Fruit fly (Drosophila melanogaster): ENCODE results near the gene CG15369.

The CG15369 gene

dm6 chrX:9255964-9256520 lies 39.4 kb downstream of the CG15369 start, which contains the start of gene ric8a (continued):
- no peak for TF ChIP-seq crp (GFP tag; optimal IDR thresholded peaks at IDR 0.05)
- TF ChIP-seq Dad (GFP tag; optimal IDR thresholded peaks at IDR 0.05): no peak
- no peak for TF ChIP-seq CG12299 (tag; optimal IDR thresholded peaks at IDR 0.05)
- TF ChIP-seq da (GFP tag; optimal IDR thresholded peaks at IDR 0.05): no peak
- TF ChIP-seq chm (GFP tag; IDR thresholded peaks at IDR 0.05): no peak
- TF ChIP-seq sug (tag; optimal IDR thresholded peaks at IDR 0.05): no peak
- no peak for TF ChIP-seq CG6654 (GFP tag; optimal IDR thresholded peaks at IDR 0.05)
- TF ChIP-seq Meics (GFP tag; optimal IDR thresholded peaks at IDR 0.05): no peak
- no peak for TF ChIP-seq Max (GFP tag; optimal IDR thresholded peaks at IDR 0.05)
- no peak for TF ChIP-seq NC2α (GFP tag; optimal IDR thresholded peaks at IDR 0.05)
- TF ChIP-seq kni (GFP tag; optimal IDR thresholded peaks at IDR 0.05): no peak
- no peak for TF ChIP-seq dpn (GFP tag; optimal IDR thresholded peaks at IDR 0.05)
- no peak for TF ChIP-seq kay (GFP tag; optimal IDR thresholded peaks at IDR 0.05)
- TF ChIP-seq CG31224 (GFP tag; IDR thresholded peaks at IDR 0.05): no peak
- no peak for TF ChIP-seq Optix (GFP tag; IDR thresholded peaks at IDR 0.05)
- TF ChIP-seq fu2 (GFP tag; optimal IDR thresholded peaks at IDR 0.05): no peak
- no peak for TF ChIP-seq Myb (GFP tag; optimal IDR thresholded peaks at IDR 0.05)
- no peak for TF ChIP-seq CG13123 (GFP tag; optimal IDR thresholded peaks at IDR 0.05)
- peak; percentile 86 for TF ChIP-seq CG42726 (GFP tag; IDR thresholded peaks at IDR 0.05; ENCODE audit: partially characterized antibody)
- TF ChIP-seq CG12071 (GFP tag; optimal IDR thresholded peaks at IDR 0.05): no peak
- no peak for TF ChIP-seq CG4854 (GFP tag; optimal IDR thresholded peaks at IDR 0.05)
- no peak for TF ChIP-seq Sox100B (GFP tag; optimal IDR thresholded peaks at IDR 0.05)
- TF ChIP-seq ase (GFP tag; IDR thresholded peaks at IDR 0.05): no peak
- no peak for TF ChIP-seq bsh (GFP tag; optimal IDR thresholded peaks at IDR 0.05)
- TF ChIP-seq CG7745 (tag; optimal IDR thresholded peaks at IDR 0.05): peak; percentile 99
- TF ChIP-seq B-H1 (GFP tag; IDR thresholded peaks at IDR 0.05): no peak
- no peak for TF ChIP-seq NFAT (GFP tag; IDR thresholded peaks at IDR 0.05)
- no peak for TF ChIP-seq yki (optimal IDR thresholded peaks at IDR 0.05)
- TF ChIP-seq CG10565 (GFP tag; optimal IDR thresholded peaks at IDR 0.05): no peak
- TF ChIP-seq oc (tag; optimal IDR thresholded peaks at IDR 0.05): no peak
- no peak for TF ChIP-seq E2f1 (GFP tag; IDR thresholded peaks at IDR 0.05)
- TF ChIP-seq Asciz (GFP tag; optimal IDR thresholded peaks at IDR 0.05): no peak
- TF ChIP-seq pros (GFP tag; optimal IDR thresholded peaks at IDR 0.05): no peak
- no peak for TF ChIP-seq Mes4 (GFP tag; optimal IDR thresholded peaks at IDR 0.05)
- TF ChIP-seq Eip74EF (GFP tag; optimal IDR thresholded peaks at IDR 0.05): no peak
- no peak for TF ChIP-seq CG7357 (GFP tag; IDR thresholded peaks at IDR 0.05)
- TF ChIP-seq CG2129 (GFP tag; IDR thresholded peaks at IDR 0.05; ENCODE audit: partially characterized antibody): peak; percentile 30
- TF ChIP-seq Side (GFP tag; optimal IDR thresholded peaks at IDR 0.05): no peak
- TF ChIP-seq Ravus (GFP tag; IDR thresholded peaks at IDR 0.05): no peak
- TF ChIP-seq tup (GFP tag; optimal IDR thresholded peaks at IDR 0.05): no peak
- TF ChIP-seq Bdp1 (GFP tag; optimal IDR thresholded peaks at IDR 0.05): no peak
- TF ChIP-seq CG3726 (GFP tag; IDR thresholded peaks at IDR 0.05): no peak
- TF ChIP-seq Xrp1 (GFP tag; IDR thresholded peaks at IDR 0.05): no peak
- TF ChIP-seq slbo (GFP tag; IDR thresholded peaks at IDR 0.05): peak; percentile 46; the same call in 1 of the 2 replicates
- TF ChIP-seq CG8290 (GFP tag; optimal IDR thresholded peaks at IDR 0.05): peak; percentile 29
- no peak for TF ChIP-seq CG8290 (tag; optimal IDR thresholded peaks at IDR 0.05)
- TF ChIP-seq ftz-f1 (GFP tag; optimal IDR thresholded peaks at IDR 0.05): no peak
- TF ChIP-seq CG4730 (GFP tag; IDR thresholded peaks at IDR 0.05): no peak
- no peak for TF ChIP-seq Hr78 (GFP tag; optimal IDR thresholded peaks at IDR 0.05)
- TF ChIP-seq CG3065 (GFP tag; optimal IDR thresholded peaks at IDR 0.05): no peak
- no peak for TF ChIP-seq CG12236 (GFP tag; optimal IDR thresholded peaks at IDR 0.05)
- TF ChIP-seq caup (GFP tag; optimal IDR thresholded peaks at IDR 0.05; ENCODE audit: severe bottlenecking): no peak

All from whole organism, embryonic.